Worm (Caenorhabditis elegans) whole organism, L4 larva: Measurements from ENCODE around the gene C49C3.20.

Experiments
- T20F7.1 ChIP-seq: fragments of 200-800 bp; sonication (Bioruptor generic); optimal IDR thresholded peaks from 2 replicates; lab custom pipeline; 2018; ENCODE audit warnings: mild to moderate bottlenecking, missing genetic modification characterization, missing compliant biosample characterization
- aha-1 ChIP-seq: fragments of 150-350 bp; peaks from one replicate; lab custom pipeline; 2014; ENCODE audit warnings: missing biosample characterization, missing genetic modification characterization
- aly-2 ChIP-seq: sonication (generic microtip); optimal IDR thresholded peaks from 2 replicates; lab custom pipeline; 2018; ENCODE audit warnings: missing biosample characterization, missing genetic modification characterization
- attf-4 ChIP-seq: sonication (generic microtip); optimal IDR thresholded peaks from 3 replicates; lab custom pipeline; 2017; ENCODE audit warnings: missing biosample characterization, missing genetic modification characterization
- ceh-82 ChIP-seq: sonication (generic microtip); optimal IDR thresholded peaks from 2 replicates; lab custom pipeline; 2017; ENCODE audit warnings: missing biosample characterization, missing genetic modification characterization
- daf-12 ChIP-seq: fragments of 150-350 bp; optimal IDR thresholded peaks from 2 replicates; lab custom pipeline; 2014; ENCODE audit warnings: missing biosample characterization, missing genetic modification reagents, missing genetic modification characterization
- daf-8 ChIP-seq: fragments of 200-800 bp; sonication (Bioruptor generic); IDR thresholded peaks from 2 replicates; pipeline ENCODE4 v1.3.6; 2022; ENCODE audit warnings: missing genetic modification characterization, missing compliant biosample characterization
- dmd-6 ChIP-seq: fragments of 200-800 bp; sonication (Bioruptor generic); IDR thresholded peaks from 2 replicates; pipeline ENCODE4 v1.3.6; 2022; ENCODE audit warnings: missing genetic modification reagents, missing genetic modification characterization, missing compliant biosample characterization
- dpl-1 ChIP-seq: fragments of 150-350 bp; optimal IDR thresholded peaks from 2 replicates; lab custom pipeline; 2014; ENCODE audit warnings: missing biosample characterization, missing genetic modification reagents, missing genetic modification characterization
- fos-1 ChIP-seq: fragments of 150-350 bp; optimal IDR thresholded peaks from 2 replicates; lab custom pipeline; 2014; ENCODE audit warnings: missing biosample characterization, missing genetic modification characterization
- gei-8 ChIP-seq: fragments of 200-800 bp; sonication (Bioruptor generic); optimal IDR thresholded peaks from 2 replicates; lab custom pipeline; 2018; ENCODE audit warnings: mild to moderate bottlenecking, missing genetic modification characterization, missing compliant biosample characterization
- hlh-30 ChIP-seq: sonication (generic microtip); optimal IDR thresholded peaks from 2 replicates; lab custom pipeline; 2017; ENCODE audit warnings: antibody characterized with exemption, mild to moderate bottlenecking, missing genetic modification characterization, missing compliant biosample characterization; ENCODE audit not compliant: insufficient read depth
- lin-1 ChIP-seq: fragments of 200-800 bp; sonication (Bioruptor generic); IDR thresholded peaks from 2 replicates; pipeline ENCODE4 v1.3.6; 2022; ENCODE audit warnings: missing genetic modification reagents, missing genetic modification characterization, missing compliant biosample characterization
- lin-13 ChIP-seq: fragments of 150-350 bp; optimal IDR thresholded peaks from 2 replicates; lab custom pipeline; 2014; ENCODE audit warnings: missing biosample characterization, missing genetic modification reagents, missing genetic modification characterization
- lin-38 ChIP-seq: fragments of 200-800 bp; sonication (Bioruptor generic); IDR thresholded peaks from 2 replicates; pipeline ENCODE4 v1.3.6; 2022; ENCODE audit warnings: missing genetic modification reagents, missing genetic modification characterization, missing compliant biosample characterization
- lin-39 ChIP-seq: fragments of 150-350 bp; optimal IDR thresholded peaks from 2 replicates; lab custom pipeline; 2014; ENCODE audit warnings: missing biosample characterization, missing genetic modification reagents, missing genetic modification characterization
- madf-5 ChIP-seq, 2 experiments: fragments of 200-800 bp; sonication (Bioruptor generic); IDR thresholded peaks; 2 replicates each; pipeline ENCODE4 v1.3.6; 2022; ENCODE audit warnings: missing compliant biosample characterization in 2 of 2, missing genetic modification characterization in 2 of 2
- mdt-29 ChIP-seq: fragments of 200-800 bp; sonication (Bioruptor generic); IDR thresholded peaks from 2 replicates; pipeline ENCODE4 v1.3.6; 2022; ENCODE audit warnings: missing genetic modification reagents, missing genetic modification characterization, missing compliant biosample characterization
- mep-1 ChIP-seq: fragments of 150-350 bp; sonication (generic microtip); optimal IDR thresholded peaks from 3 replicates; lab custom pipeline; 2014; ENCODE audit warnings: missing biosample characterization, missing genetic modification characterization
- nhr-11 ChIP-seq: fragments of 150-350 bp; optimal IDR thresholded peaks from 2 replicates; lab custom pipeline; 2014; ENCODE audit warnings: missing biosample characterization, missing genetic modification characterization
- nhr-25 ChIP-seq: sonication (generic microtip); optimal IDR thresholded peaks from 2 replicates; lab custom pipeline; 2017; ENCODE audit warnings: missing genetic modification characterization, mild to moderate bottlenecking, missing compliant biosample characterization, antibody characterized with exemption, moderate library complexity, borderline replicate concordance; ENCODE audit not compliant: insufficient read depth
- nhr-28 ChIP-seq: fragments of 150-350 bp; optimal IDR thresholded peaks from 2 replicates; lab custom pipeline; 2014; ENCODE audit warnings: missing biosample characterization, missing genetic modification characterization
- nhr-41 ChIP-seq: fragments of 200-800 bp; sonication (Bioruptor generic); IDR thresholded peaks from 2 replicates; pipeline ENCODE4 v1.3.6; 2022; ENCODE audit warnings: missing genetic modification reagents, missing genetic modification characterization, missing compliant biosample characterization
- pqm-1 ChIP-seq: sonication (generic microtip); optimal IDR thresholded peaks from 2 replicates; lab custom pipeline; 2017; ENCODE audit warnings: missing biosample characterization, missing genetic modification characterization
- snpc-1.2 ChIP-seq: fragments of 200-800 bp; sonication (Bioruptor generic); IDR thresholded peaks from 2 replicates; pipeline ENCODE4 v1.3.6; 2022; ENCODE audit warnings: missing genetic modification reagents, missing genetic modification characterization, missing compliant biosample characterization
- unc-62 ChIP-seq, 3 experiments: fragments of 150-350 bp in 1 of 3; sonication (generic microtip); optimal IDR thresholded peaks in 2 of 3; peaks in 1 of 3; 1 replicate in 1 of 3; 2 replicates in 2 of 3; lab custom pipeline; 2014 to 2017; ENCODE audit warnings: missing biosample characterization in 3 of 3, missing genetic modification characterization in 3 of 3, missing genetic modification reagents in 3 of 3, missing genotype in 1 of 3
- ztf-7 ChIP-seq: fragments of 150-350 bp; optimal IDR thresholded peaks from 2 replicates; lab custom pipeline; 2014; ENCODE audit warnings: missing biosample characterization, missing genetic modification characterization

C49C3.20 gene

ce11 chrIV:17316398-17316797 is at the start of gene C49C3.20:
C49C3.20 (minus strand) TSS chrIV:17316498.
- TF ChIP-seq aha-1 (tag; lab: Kevin White, UChicago) (peak; percentile 60), daf-8 (no peak)

ce11 chrIV:17361143-17361542 is 44.8 kb upstream of the C49C3.20 start, which contains the start of gene clec-202:
clec-202 (plus strand) TSS chrIV:17361443.
- no peak for TF ChIP-seq nhr-11 (tag; lab: Kevin White, UChicago)
- peak in 1 of 2 experiments; percentile 37 for TF ChIP-seq unc-62 (GFP tag; optimal IDR thresholded peaks at IDR 0.05 in 1 of 2; lab: Kevin White, UChicago)
- no peak for TF ChIP-seq unc-62 (tag; optimal IDR thresholded peaks at IDR 0.05; lab: Kevin White, UChicago)

ce11 chrIV:17351586-17351985 is 35.3 kb upstream of the C49C3.20 start, which contains the start of gene clec-199:
clec-199 (plus strand) TSS chrIV:17351886.
- TF ChIP-seq madf-5 (GFP tag; IDR thresholded peaks at IDR 0.05; lab: Robert Waterston, UW) (no peak), hlh-30 (tag; lab: Kevin White, UChicago) (no peak)

- no peak for TF ChIP-seq lin-13 (GFP tag; lab: Kevin White, UChicago)
- no peak for TF ChIP-seq snpc-1.2 (GFP tag; lab: Robert Waterston, UW)
- TF ChIP-seq fos-1 (tag; lab: Kevin White, UChicago): no peak
- TF ChIP-seq dpl-1: no peak
- no peak for TF ChIP-seq unc-62 (GFP tag; optimal IDR thresholded peaks at IDR 0.05 in 1 of 2; lab: Kevin White, UChicago)
- no peak for TF ChIP-seq unc-62 (tag; optimal IDR thresholded peaks at IDR 0.05; lab: Kevin White, UChicago)
These were observed 30.4 kb upstream of the C49C3.20 start, which contains the start of the genes clec-197 and clec-198 for ce11 chrIV:17346599-17347218. clec-197 (minus strand) TSS chrIV:17346699. clec-198 (plus strand) TSS chrIV:17347168.

ce11 chrIV:17343482-17343881 is 27.2 kb upstream of the C49C3.20 start, which contains the start of gene C49C3.11:
C49C3.11 (plus strand) TSS chrIV:17343782.
- no peak for TF ChIP-seq dmd-6 (GFP tag; lab: Robert Waterston, UW)
- TF ChIP-seq, all 104 proteins: peak for 0

- no peak for TF ChIP-seq mep-1 (tag; lab: Kevin White, UChicago)
- no peak for TF ChIP-seq gei-8 (GFP tag; lab: Kevin White, UChicago)
- no peak for TF ChIP-seq attf-4 (tag; lab: Kevin White, UChicago)
- TF ChIP-seq ceh-82 (tag; lab: Kevin White, UChicago): no peak
- no peak for TF ChIP-seq lin-39 (tag; lab: Kevin White, UChicago)
- no peak for TF ChIP-seq mdt-29 (GFP tag; lab: Robert Waterston, UW)
- TF ChIP-seq T20F7.1 (GFP tag; lab: Kevin White, UChicago): no peak
- TF ChIP-seq ztf-7 (tag; lab: Kevin White, UChicago): no peak
- no peak for TF ChIP-seq aly-2
- no peak for TF ChIP-seq lin-38 (GFP tag; lab: Robert Waterston, UW)
These were observed 26.4 kb upstream of the C49C3.20 start, which contains the start of gene C49C3.21 for ce11 chrIV:17342667-17343066. C49C3.21 (plus strand) TSS chrIV:17342967.

- TF ChIP-seq daf-12 (tag; lab: Kevin White, UChicago): no peak
- TF ChIP-seq lin-1 (GFP tag; lab: Robert Waterston, UW): peak; percentile 77; the same call in 1 of the 2 replicates
- TF ChIP-seq nhr-28 (tag; lab: Kevin White, UChicago): peak; percentile 76
- peak; percentile 83; the same call in 1 of the 2 replicates for TF ChIP-seq nhr-41 (GFP tag; lab: Robert Waterston, UW)
- peak; percentile 99 for TF ChIP-seq pqm-1 (tag; lab: Kevin White, UChicago)
- peak; percentile 74 for TF ChIP-seq dmd-6 (GFP tag; lab: Robert Waterston, UW)
- TF ChIP-seq nhr-25 (tag; lab: Kevin White, UChicago): no peak
These were observed 25.9 kb upstream of the C49C3.20 start, which contains the start of gene C49C3.9 for ce11 chrIV:17342179-17342578. C49C3.9 (minus strand) TSS chrIV:17342314.
